Worm (Caenorhabditis elegans) whole organism, young adult: Measurements from ENCODE around the gene zig-8.
A peak's percentile ranks its signal among the peaks of the same experiment; 100 is the strongest.

Source experiments
- C06A6.2 ChIP-seq: fragments of 200-800 bp; sonication (Bioruptor generic); conservative IDR thresholded peaks from 2 replicates; pipeline ENCODE4 v1.3.6; 2022; ENCODE audit warnings: missing genetic modification characterization, missing compliant biosample characterization
- D2030.7 ChIP-seq: fragments of 200-800 bp; sonication (Bioruptor generic); IDR thresholded peaks from 2 replicates; pipeline ENCODE4 v1.3.6; 2022; ENCODE audit warnings: missing genetic modification reagents, missing genetic modification characterization, missing compliant biosample characterization
- F22D6.2 ChIP-seq: sonication (generic microtip); optimal IDR thresholded peaks from 2 replicates; lab custom pipeline; 2016; ENCODE audit warnings: mild to moderate bottlenecking, missing genetic modification characterization, missing compliant biosample characterization
- F23B12.7 ChIP-seq: sonication (generic microtip); optimal IDR thresholded peaks from 2 replicates; lab custom pipeline; 2017; ENCODE audit warnings: missing genetic modification characterization, mild to moderate bottlenecking, missing compliant biosample characterization, antibody characterized with exemption, moderate library complexity; ENCODE audit not compliant: insufficient read depth
- F57A8.1 ChIP-seq: fragments of 200-800 bp; sonication (Bioruptor generic); optimal IDR thresholded peaks from 2 replicates; lab custom pipeline; 2018; ENCODE audit warnings: mild to moderate bottlenecking, missing genetic modification characterization, moderate library complexity, missing compliant biosample characterization
- F57C9.4 ChIP-seq: sonication (generic microtip); optimal IDR thresholded peaks from 2 replicates; lab custom pipeline; 2017; ENCODE audit warnings: mild to moderate bottlenecking, missing genetic modification characterization, missing compliant biosample characterization
- T07F8.4 ChIP-seq: sonication (generic microtip); optimal IDR thresholded peaks from 2 replicates; lab custom pipeline; 2016; ENCODE audit warnings: mild to moderate bottlenecking, missing genetic modification characterization, moderate library complexity, missing compliant biosample characterization
- Y79H2A.3 ChIP-seq: fragments of 200-800 bp; sonication (Bioruptor generic); conservative IDR thresholded peaks from 2 replicates; pipeline ENCODE4 v1.3.6; 2022; ENCODE audit warnings: missing genetic modification reagents, missing genetic modification characterization, missing compliant biosample characterization
- attf-6 ChIP-seq: fragments of 200-800 bp; sonication (Bioruptor generic); IDR thresholded peaks from 2 replicates; pipeline ENCODE4 v1.3.6; 2022; ENCODE audit warnings: missing genetic modification reagents, missing genetic modification characterization, missing compliant biosample characterization
- bed-1 ChIP-seq: fragments of 200-800 bp; sonication (Bioruptor generic); IDR thresholded peaks from 2 replicates; pipeline ENCODE4 v1.3.6; 2022; ENCODE audit warnings: missing genetic modification reagents, missing genetic modification characterization, missing compliant biosample characterization
- bed-2 ChIP-seq: fragments of 200-800 bp; sonication (Bioruptor generic); IDR thresholded peaks from 2 replicates; pipeline ENCODE4 v1.3.6; 2022; ENCODE audit warnings: missing genetic modification reagents, missing genetic modification characterization, missing compliant biosample characterization
- cebp-1 ChIP-seq, 2 experiments: fragments of 200-800 bp in 1 of 2; sonication (Bioruptor generic) in 1 of 2; sonication (generic microtip) in 1 of 2; IDR thresholded peaks in 1 of 2; optimal IDR thresholded peaks in 1 of 2; 2 replicates each; pipeline versions ENCODE4 v1.3.6 to Lab custom; 2017 to 2022; ENCODE audit warnings: missing compliant biosample characterization in 2 of 2, missing genetic modification characterization in 2 of 2, mild to moderate bottlenecking in 1 of 2, missing genetic modification reagents in 1 of 2, moderate library complexity in 1 of 2
- ceh-79 ChIP-seq: sonication (generic microtip); optimal IDR thresholded peaks from 2 replicates; lab custom pipeline; 2017; ENCODE audit warnings: mild to moderate bottlenecking, missing genetic modification characterization, missing compliant biosample characterization
- dox-1 ChIP-seq: fragments of 200-800 bp; sonication (Bioruptor generic); IDR thresholded peaks from 2 replicates; pipeline ENCODE4 v1.3.6; 2022; ENCODE audit warnings: missing genetic modification reagents, missing genetic modification characterization, missing compliant biosample characterization
- efl-1 ChIP-seq: fragments of 150-350 bp; optimal IDR thresholded peaks from 2 replicates; lab custom pipeline; 2014; ENCODE audit warnings: missing biosample characterization, missing genetic modification reagents, missing genetic modification characterization
- egl-44 ChIP-seq: fragments of 200-800 bp; sonication (Bioruptor generic); IDR thresholded peaks from 2 replicates; pipeline ENCODE4 v1.3.6; 2022; ENCODE audit warnings: missing genetic modification reagents, missing genetic modification characterization, missing compliant biosample characterization
- him-1 ChIP-seq: sonication (generic microtip); optimal IDR thresholded peaks from 2 replicates; lab custom pipeline; 2016; ENCODE audit warnings: missing genotype, missing genetic modification reagents, missing genetic modification characterization, missing compliant biosample characterization
- hlh-12 ChIP-seq: sonication (generic microtip); optimal IDR thresholded peaks from 2 replicates; lab custom pipeline; 2016; ENCODE audit warnings: missing genetic modification characterization, missing compliant biosample characterization
- hlh-26 ChIP-seq: fragments of 200-800 bp; sonication (Bioruptor generic); conservative IDR thresholded peaks from 2 replicates; pipeline ENCODE4 v1.3.6; 2022; ENCODE audit warnings: missing genetic modification reagents, missing genetic modification characterization, missing compliant biosample characterization
- hmg-1.2 ChIP-seq: fragments of 200-800 bp; sonication (Bioruptor generic); IDR thresholded peaks from 2 replicates; pipeline ENCODE4 v1.3.6; 2022; ENCODE audit warnings: missing genetic modification reagents, missing genetic modification characterization, missing compliant biosample characterization
- hmg-20 ChIP-seq: fragments of 200-800 bp; sonication (Bioruptor generic); IDR thresholded peaks from 2 replicates; pipeline ENCODE4 v1.3.6; 2022; ENCODE audit warnings: missing genetic modification reagents, missing genetic modification characterization, missing compliant biosample characterization
- lin-35 ChIP-seq, 3 experiments: fragments of 150-350 bp in 2 of 3; sonication (generic microtip) in 1 of 3; optimal IDR thresholded peaks; 2 replicates each; lab custom pipeline; 2014 to 2018; ENCODE audit warnings: missing biosample characterization in 3 of 3, missing genetic modification characterization in 3 of 3, missing genetic modification reagents in 3 of 3
- lir-1 ChIP-seq: fragments of 200-800 bp; sonication (Bioruptor generic); conservative IDR thresholded peaks from 2 replicates; pipeline ENCODE4 v1.3.6; 2022; ENCODE audit warnings: missing genetic modification reagents, missing genetic modification characterization, missing compliant biosample characterization
- lsy-27 ChIP-seq: sonication (generic microtip); optimal IDR thresholded peaks from 2 replicates; lab custom pipeline; 2017; ENCODE audit warnings: missing genetic modification characterization, mild to moderate bottlenecking, missing compliant biosample characterization, antibody characterized with exemption, missing genotype, borderline replicate concordance; ENCODE audit not compliant: insufficient read depth
- madf-8 ChIP-seq: fragments of 200-800 bp; sonication (Bioruptor generic); conservative IDR thresholded peaks from 2 replicates; pipeline ENCODE4 v1.3.6; 2022; ENCODE audit warnings: missing genetic modification reagents, missing genetic modification characterization, missing compliant biosample characterization
- nhr-27 ChIP-seq: fragments of 200-800 bp; sonication (Bioruptor generic); optimal IDR thresholded peaks from 2 replicates; lab custom pipeline; 2018; ENCODE audit warnings: mild to moderate bottlenecking, missing genetic modification characterization, moderate library complexity, missing compliant biosample characterization
- nhr-80 ChIP-seq: sonication (generic microtip); optimal IDR thresholded peaks from 2 replicates; lab custom pipeline; 2016; ENCODE audit warnings: missing genetic modification characterization, missing compliant biosample characterization
- pha-4 ChIP-seq: fragments of 150-350 bp; sonication (generic microtip); optimal IDR thresholded peaks from 2 replicates; lab custom pipeline; 2014; ENCODE audit warnings: missing biosample characterization, missing genetic modification reagents, missing genetic modification characterization
- somi-1 ChIP-seq: fragments of 200-800 bp; sonication (Bioruptor generic); optimal IDR thresholded peaks from 2 replicates; lab custom pipeline; 2018; ENCODE audit warnings: mild to moderate bottlenecking, missing genetic modification characterization, missing compliant biosample characterization
- tbp1 ChIP-seq: fragments of 200-800 bp; sonication (Bioruptor generic); optimal IDR thresholded peaks from 2 replicates; lab custom pipeline; 2018; ENCODE audit warnings: mild to moderate bottlenecking, missing genetic modification characterization, missing compliant biosample characterization
- zim-3 ChIP-seq: sonication (generic microtip); optimal IDR thresholded peaks from 2 replicates; lab custom pipeline; 2017; ENCODE audit warnings: mild to moderate bottlenecking, missing genetic modification characterization, moderate library complexity, missing compliant biosample characterization
- ztf-22 ChIP-seq: fragments of 200-800 bp; sonication (Bioruptor generic); optimal IDR thresholded peaks from 2 replicates; lab custom pipeline; 2018; ENCODE audit warnings: mild to moderate bottlenecking, missing genetic modification characterization, moderate library complexity, missing compliant biosample characterization
- ztf-26 ChIP-seq: sonication (generic microtip); optimal IDR thresholded peaks from 2 replicates; lab custom pipeline; 2017; ENCODE audit warnings: missing genetic modification characterization, missing compliant biosample characterization

The zig-8 gene

DNA sequence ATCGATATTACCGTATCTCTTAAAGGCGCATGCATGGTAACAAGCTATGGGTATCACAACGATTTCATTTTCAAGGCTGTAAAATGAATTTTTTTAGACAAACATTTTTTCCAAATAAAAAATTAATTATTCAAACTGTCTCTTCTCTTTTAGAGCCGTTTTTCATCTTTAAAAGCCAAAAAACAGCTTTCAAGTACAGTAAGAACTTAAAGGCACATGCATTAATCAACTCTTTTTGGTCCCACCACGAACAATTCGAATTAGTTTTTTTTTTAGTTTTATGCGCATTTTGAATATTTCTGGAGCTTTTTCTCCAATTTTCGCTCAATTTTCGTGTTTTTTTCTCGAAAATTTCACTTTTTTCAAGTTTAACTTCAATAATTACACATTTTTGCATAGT is 15.2 kb upstream of the zig-8 start (continued):
- no peak for TF ChIP-seq nhr-27 (tag; lab: Kevin White, UChicago)
- no peak for TF ChIP-seq lir-1 (GFP tag; lab: Robert Waterston, UW)
- TF ChIP-seq nhr-80: no peak
- no peak for TF ChIP-seq hmg-20 (GFP tag; lab: Robert Waterston, UW)
- no peak for TF ChIP-seq ztf-22 (GFP tag; lab: Kevin White, UChicago)
- TF ChIP-seq ceh-79 (tag; lab: Kevin White, UChicago): no peak
- TF ChIP-seq D2030.7: peak; percentile 65
- no peak for TF ChIP-seq lsy-27 (tag; lab: Kevin White, UChicago)
- TF ChIP-seq bed-2: no peak
- TF ChIP-seq zim-3 (tag; lab: Kevin White, UChicago): no peak
- peak; percentile 69 for TF ChIP-seq madf-8 (GFP tag; lab: Robert Waterston, UW)
- TF ChIP-seq, all 124 proteins: peak for 10

DNA sequence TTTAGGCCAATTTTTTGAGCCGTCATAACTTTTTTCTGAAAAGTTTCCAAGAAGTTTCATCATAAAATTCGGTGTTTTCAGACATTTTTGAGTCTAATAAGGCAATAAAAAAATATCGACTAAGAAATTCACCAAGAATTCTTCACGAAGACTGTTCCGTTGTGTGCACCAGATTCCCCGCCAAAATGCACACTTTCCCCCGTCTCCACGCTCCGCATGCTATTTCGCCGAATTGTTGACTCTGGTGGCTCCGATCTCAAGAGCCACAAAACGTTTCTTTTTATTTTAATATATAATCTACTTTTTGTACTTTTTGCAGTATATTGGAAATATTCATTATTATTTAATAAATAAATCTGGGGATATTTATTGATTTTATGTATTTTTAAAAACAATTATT is 14.1 kb upstream of the zig-8 start:
- peak; percentile 64; the same call in 1 of the 2 replicates for TF ChIP-seq hmg-1.2
- no peak for TF ChIP-seq hlh-12

DNA sequence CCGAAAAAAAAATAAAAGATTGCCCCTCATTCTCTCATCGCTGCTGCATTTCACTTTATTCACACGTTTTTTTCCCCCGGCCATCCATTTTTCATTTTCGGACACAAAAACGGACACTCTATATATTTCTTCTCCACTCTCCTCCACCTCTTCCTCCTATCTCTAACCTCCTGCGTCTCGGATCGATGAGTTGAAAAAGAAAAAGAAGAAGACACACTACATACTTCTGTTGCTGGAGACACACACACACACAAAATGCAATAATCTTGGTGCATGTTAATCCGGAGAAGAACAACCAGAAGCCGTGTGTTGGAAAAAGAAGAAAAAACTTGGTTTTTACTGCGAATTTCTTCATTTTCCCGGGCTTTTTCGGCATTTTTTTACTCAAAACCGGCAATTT is 13.7 kb upstream of the zig-8 start:
- no peak for TF ChIP-seq attf-6 (GFP tag; lab: Robert Waterston, UW)
- TF ChIP-seq T07F8.4 (tag; lab: Kevin White, UChicago): no peak
- no peak for TF ChIP-seq cebp-1 (GFP tag; IDR thresholded peaks at IDR 0.05; lab: Robert Waterston, UW)
- peak; percentile 27 for TF ChIP-seq cebp-1 (tag; optimal IDR thresholded peaks at IDR 0.05; lab: Kevin White, UChicago)
- peak; percentile 25; the same call in 1 of the 2 replicates for TF ChIP-seq hmg-1.2
- no peak for TF ChIP-seq pha-4 (tag; lab: Kevin White, UChicago)
- TF ChIP-seq hlh-26 (GFP tag; lab: Robert Waterston, UW): no peak
- TF ChIP-seq lin-35 (GFP tag; optimal IDR thresholded peaks at IDR 0.05; lab: Kevin White, UChicago): peak in 1 of 3 experiments; percentile 8
- peak; percentile 11 for TF ChIP-seq tbp1 (GFP tag; lab: Kevin White, UChicago)
- no peak for TF ChIP-seq efl-1 (GFP tag; lab: Kevin White, UChicago)

DNA sequence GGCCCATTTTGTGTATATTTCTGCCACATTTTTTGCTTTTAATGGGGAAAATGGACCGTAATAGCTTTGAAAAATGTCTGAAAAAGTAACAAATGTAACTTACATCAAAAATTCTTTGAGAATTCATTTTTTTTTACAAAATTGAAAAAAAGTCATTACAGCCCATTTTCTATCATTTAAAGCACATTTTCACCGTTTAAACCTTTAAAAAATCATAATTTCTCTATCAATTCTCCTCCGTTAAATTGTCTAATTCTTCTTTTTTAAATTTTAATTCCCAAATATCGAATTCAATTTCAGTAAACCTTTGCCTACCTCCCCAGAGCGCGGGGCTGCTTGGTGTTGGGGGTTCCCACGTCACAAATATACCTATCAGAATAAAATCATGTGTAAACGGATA is 12.3 kb upstream of the zig-8 start, which contains the start of gene dhhc-8:
dhhc-8 (plus strand) TSS at position 301 of the 400 bp plus-strand sequence.
- no peak for TF ChIP-seq him-1 (tag; lab: Kevin White, UChicago)
- TF ChIP-seq bed-2: no peak
- no peak for TF ChIP-seq egl-44 (GFP tag; lab: Robert Waterston, UW)
- TF ChIP-seq ztf-26 (tag; lab: Kevin White, UChicago): no peak
- TF ChIP-seq F57A8.1: no peak
- TF ChIP-seq T07F8.4 (tag; lab: Kevin White, UChicago): no peak
- TF ChIP-seq F57C9.4: no peak
- no peak for TF ChIP-seq bed-1
- no peak for TF ChIP-seq nhr-80
- no peak for TF ChIP-seq hmg-1.2
- no peak for TF ChIP-seq F22D6.2
- no peak for TF ChIP-seq Y79H2A.3 (GFP tag; lab: Robert Waterston, UW)
- no peak for TF ChIP-seq C06A6.2
- no peak for TF ChIP-seq attf-6 (GFP tag; lab: Robert Waterston, UW)
- no peak for TF ChIP-seq madf-8 (GFP tag; lab: Robert Waterston, UW)
- no peak for TF ChIP-seq somi-1
- TF ChIP-seq F23B12.7: no peak
- TF ChIP-seq dox-1 (GFP tag; lab: Robert Waterston, UW): no peak
